Worm (Caenorhabditis elegans) whole organism, midembryonic: ENCODE results near the gene fut-4.

Source experiments
- T22C8.4 ChIP-seq: fragments of 200-800 bp; sonication (Bioruptor generic); IDR thresholded peaks from 2 replicates; pipeline ENCODE4 v1.3.6; 2022; ENCODE audit warnings: missing genetic modification characterization, missing compliant biosample characterization
- med-1 ChIP-seq: sonication (generic microtip); optimal IDR thresholded peaks from 2 replicates; lab custom pipeline; 2017; ENCODE audit warnings: missing genetic modification characterization, mild to moderate bottlenecking, missing compliant biosample characterization, antibody characterized with exemption, missing genetic modification reagents; ENCODE audit not compliant: insufficient read depth
- ztf-23 ChIP-seq: fragments of 200-800 bp; sonication (Bioruptor generic); IDR thresholded peaks from 2 replicates; pipeline ENCODE4 v1.3.6; 2022; ENCODE audit warnings: missing genetic modification reagents, missing genetic modification characterization, missing compliant biosample characterization

DNA sequence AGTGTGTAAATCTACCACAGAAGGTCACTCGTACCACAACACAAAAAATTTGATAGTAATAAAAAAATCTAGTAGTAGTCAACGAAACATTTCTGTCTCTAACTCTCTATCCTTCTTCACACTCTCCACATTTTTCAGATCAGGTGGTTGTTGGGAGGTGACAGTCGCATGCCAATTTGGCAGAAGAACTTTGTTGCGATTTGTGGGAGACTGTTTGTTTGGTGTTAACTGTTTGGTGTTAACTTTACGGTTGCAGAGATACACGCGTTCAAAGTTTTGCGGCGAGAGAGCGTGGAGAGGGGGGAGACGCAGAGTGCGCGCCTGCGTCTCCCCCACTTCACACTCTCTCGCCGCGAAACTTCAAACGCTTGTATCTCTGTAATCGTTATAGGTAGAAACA is 17.4 kb downstream of the fut-4 start:
- TF ChIP-seq ztf-23 (GFP tag; lab: Robert Waterston, UW), result no peak
- TF ChIP-seq med-1 (GFP tag; lab: Kevin White, UChicago), result no peak
- TF ChIP-seq T22C8.4 (GFP tag; lab: Robert Waterston, UW), result no peak
